Fruit fly (Drosophila melanogaster) whole organism, prepupa: ENCODE data around the gene CG3104.

Source experiments
- CG6163 ChIP-seq: fragments of 200-800 bp; sonication (Bioruptor generic); IDR thresholded peaks from 3 replicates; pipeline ENCODE4 v1.3.6; 2022; ENCODE audit warnings: missing biosample characterization, missing genetic modification characterization
- CG6792 ChIP-seq: fragments of 200-800 bp; sonication (Bioruptor generic); optimal IDR thresholded peaks from 3 replicates; lab custom pipeline; 2016; ENCODE audit warnings: missing biosample characterization, missing genetic modification characterization
- CG6854 ChIP-seq: fragments of 200-800 bp; sonication (Bioruptor generic); optimal IDR thresholded peaks from 2 replicates; lab custom pipeline; 2017; ENCODE audit warnings: missing biosample characterization, mild to moderate bottlenecking, missing genetic modification characterization
- Ets21C ChIP-seq: fragments of 200-800 bp; sonication (Bioruptor generic); optimal IDR thresholded peaks from 3 replicates; lab custom pipeline; 2016; ENCODE audit warnings: missing biosample characterization, missing genetic modification characterization
- Gug ChIP-seq: fragments of 200-800 bp; sonication (Bioruptor generic); IDR thresholded peaks from 2 replicates; pipeline ENCODE4 v1.3.6; 2022; ENCODE audit warnings: missing biosample characterization, missing genetic modification characterization
- Sox15 ChIP-seq: fragments of 200-800 bp; sonication (Bioruptor generic); optimal IDR thresholded peaks from 3 replicates; lab custom pipeline; 2016; ENCODE audit warnings: missing biosample characterization, missing genetic modification characterization
- cyc ChIP-seq: fragments of 200-800 bp; sonication (Bioruptor generic); optimal IDR thresholded peaks from 3 replicates; lab custom pipeline; 2016; ENCODE audit warnings: missing biosample characterization, missing genetic modification characterization
- vri ChIP-seq: fragments of 200-800 bp; sonication (Bioruptor generic); optimal IDR thresholded peaks from 3 replicates; lab custom pipeline; 2016; ENCODE audit warnings: missing biosample characterization, mild to moderate bottlenecking, missing genetic modification characterization

- no peak for TF ChIP-seq Gug (GFP tag; lab: Robert Waterston, UW)
- TF ChIP-seq CG6854 = no peak
- TF ChIP-seq CG6792 (GFP tag; lab: Kevin White, UChicago) = no peak
- TF ChIP-seq CG6163 (GFP tag; lab: Robert Waterston, UW) = peak; percentile 44; the same call in 1 of the 3 replicates
- peak; percentile 88 for TF ChIP-seq vri (GFP tag; lab: Kevin White, UChicago)
- no peak for TF ChIP-seq cyc (GFP tag; lab: Kevin White, UChicago)
- no peak for TF ChIP-seq Ets21C (GFP tag; lab: Kevin White, UChicago)
- TF ChIP-seq Sox15 (GFP tag; lab: Kevin White, UChicago) = no peak
Measured at dm6 chr2L:2861885-2862620, 6.5 kb upstream of the CG3104 start.
